Fruit fly (Drosophila melanogaster): ENCODE results near the gene nerfin-2.

DNA sequence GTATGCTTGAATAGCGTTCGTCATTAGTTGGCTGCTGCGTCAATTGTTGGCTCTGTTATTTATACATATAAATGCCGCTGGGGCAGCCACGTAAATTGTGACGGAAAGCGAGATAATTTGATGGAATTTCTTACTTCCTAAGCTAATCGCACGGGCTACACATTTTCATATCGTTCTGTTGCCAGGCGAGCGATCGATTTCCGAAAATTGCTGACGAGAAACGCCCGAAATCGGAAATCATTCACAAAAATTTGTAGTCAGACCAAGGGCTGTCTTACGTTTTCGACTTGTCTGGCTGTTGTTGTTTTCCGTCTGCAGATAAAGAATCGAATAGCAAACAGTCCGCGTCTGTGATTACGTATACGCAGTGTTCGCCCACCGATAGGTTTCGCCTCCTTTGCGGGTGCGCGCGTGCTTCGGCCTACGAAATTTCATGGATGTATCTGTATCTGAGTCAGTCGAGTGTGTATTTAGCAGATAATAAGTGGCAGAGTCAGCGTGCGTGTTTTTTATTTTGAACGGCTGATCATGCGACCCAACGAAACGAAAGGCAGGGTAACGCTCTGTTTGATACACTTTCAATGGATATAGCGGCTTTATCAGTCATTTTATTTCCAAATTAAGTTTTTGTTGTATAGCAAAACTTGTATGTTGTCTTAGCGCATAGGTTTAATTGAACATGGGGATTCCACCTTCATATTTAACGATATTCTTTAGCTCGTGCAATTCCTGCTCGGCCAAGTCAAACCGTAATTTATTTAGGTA, 26.8 kb downstream of the nerfin-2 start:
- TF ChIP-seq usp (GFP tag; optimal IDR thresholded peaks at IDR 0.05) (no peak), Vsx2 (GFP tag; optimal IDR thresholded peaks at IDR 0.05; ENCODE audit: partially characterized antibody) (no peak), Dif (GFP tag; optimal IDR thresholded peaks at IDR 0.05; ENCODE audit: partially characterized antibody) (no peak), Hr83 (GFP tag; optimal IDR thresholded peaks at IDR 0.05; ENCODE audit: poor library complexity, severe bottlenecking) (no peak), tai (GFP tag; optimal IDR thresholded peaks at IDR 0.05) (no peak), psq (GFP tag; optimal IDR thresholded peaks at IDR 0.05) (no peak), jim (GFP tag; optimal IDR thresholded peaks at IDR 0.05) (no peak), rgr (GFP tag; optimal IDR thresholded peaks at IDR 0.05) (peak; percentile 36), sage (GFP tag; optimal IDR thresholded peaks at IDR 0.05) (no peak), ey (GFP tag; optimal IDR thresholded peaks at IDR 0.05) (peak; percentile 54), Abd-B (GFP tag; optimal IDR thresholded peaks at IDR 0.05) (no peak)

Data from whole organism, wandering third instar larva.